Fruit fly (Drosophila melanogaster): ENCODE data around the gene CG32212.

CG32212 gene

DNA sequence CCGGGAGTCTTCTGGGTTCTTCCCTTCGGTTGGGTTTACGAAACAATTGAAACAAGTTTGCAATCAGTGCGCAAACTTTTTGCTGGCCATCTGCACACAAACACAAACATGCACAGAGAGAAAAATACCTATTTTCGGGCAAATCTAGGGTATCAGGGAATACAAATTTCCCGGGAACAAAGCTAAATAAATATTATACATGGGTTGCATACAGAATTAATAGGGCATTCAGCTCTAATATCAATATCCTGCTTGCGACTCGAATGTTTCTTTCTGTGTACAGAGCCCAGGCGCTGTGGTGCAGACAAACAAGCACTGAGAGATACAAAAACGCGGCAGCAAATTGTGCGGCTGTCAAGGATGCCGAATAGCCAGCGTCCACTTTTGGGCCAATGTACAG is 43.3 kb upstream of the CG32212 start (continued):
- TF ChIP-seq CG8119 (GFP tag; IDR thresholded peaks at IDR 0.05) (0 out of 3 replicates have a peak, but pooled peaks have one; percentile 13), Eip78C (GFP tag) (peak; percentile 51), CG7368 (GFP tag; optimal IDR thresholded peaks at IDR 0.05) (no peak), Sox102F (GFP tag; optimal IDR thresholded peaks at IDR 0.05) (peak; percentile 4), CG31627 (GFP tag; optimal IDR thresholded peaks at IDR 0.05) (peak; percentile 46), CG10631 (GFP tag; optimal IDR thresholded peaks at IDR 0.05) (no peak), OdsH (GFP tag; optimal IDR thresholded peaks at IDR 0.05) (peak; percentile 19), CG6792 (GFP tag; optimal IDR thresholded peaks at IDR 0.05) (no peak), CG9139 (GFP tag; optimal IDR thresholded peaks at IDR 0.05) (no peak), dac (GFP tag; optimal IDR thresholded peaks at IDR 0.05) (no peak), Eip93F (GFP tag; optimal IDR thresholded peaks at IDR 0.05) (no peak), Sox14 (GFP tag; optimal IDR thresholded peaks at IDR 0.05) (peak; percentile 28)

dm6 chr3L:19446394-19447349 is 40.7 kb upstream of the CG32212 start, which contains the start of the genes CG33062 and Chd3:
TSS of gene CG33062 (minus strand) at chr3L:19446444.
TSS of gene Chd3 (plus strand) at chr3L:19447173.
- peak; percentile 10 for TF ChIP-seq OdsH (GFP tag; optimal IDR thresholded peaks at IDR 0.05)
- no peak for TF ChIP-seq CG1621 (tag; optimal IDR thresholded peaks at IDR 0.05)
- no peak for TF ChIP-seq CG8319 (GFP tag; optimal IDR thresholded peaks at IDR 0.05)
- TF ChIP-seq pdm3 (GFP tag; optimal IDR thresholded peaks at IDR 0.05), result no peak
- TF ChIP-seq Eip78C (GFP tag), result peak; percentile 37
- TF ChIP-seq CG32006 (GFP tag; optimal IDR thresholded peaks at IDR 0.05), result peak; percentile 44
- no peak for TF ChIP-seq CG16779 (tag; optimal IDR thresholded peaks at IDR 0.05)
- peak; percentile 20 for TF ChIP-seq Hr39 (GFP tag; optimal IDR thresholded peaks at IDR 0.05)
- TF ChIP-seq spab (GFP tag; optimal IDR thresholded peaks at IDR 0.05), result no peak
- peak; percentile 45 for TF ChIP-seq fkh (GFP tag; optimal IDR thresholded peaks at IDR 0.05)
- peak; percentile 6 for TF ChIP-seq acj6 (GFP tag; optimal IDR thresholded peaks at IDR 0.05)
- no peak for TF ChIP-seq topi (GFP tag; optimal IDR thresholded peaks at IDR 0.05)
- TF ChIP-seq CG11762 (GFP tag; optimal IDR thresholded peaks at IDR 0.05; ENCODE audit: insufficient read depth), result no peak
- TF ChIP-seq CG6276 (GFP tag; optimal IDR thresholded peaks at IDR 0.05), result no peak
- no peak for TF ChIP-seq CG11902 (GFP tag; optimal IDR thresholded peaks at IDR 0.05)
- 0 out of 3 replicates have a peak, but pooled peaks have one; percentile 9 for TF ChIP-seq CG6163 (GFP tag; IDR thresholded peaks at IDR 0.05)
- TF ChIP-seq Hr4 (GFP tag; optimal IDR thresholded peaks at IDR 0.05), result no peak
- peak; percentile 42 for TF ChIP-seq svp (GFP tag)
- TF ChIP-seq Hr38 (GFP tag; optimal IDR thresholded peaks at IDR 0.05), result no peak
- TF ChIP-seq achi (GFP tag; optimal IDR thresholded peaks at IDR 0.05), result no peak
- TF ChIP-seq CG10631 (GFP tag; optimal IDR thresholded peaks at IDR 0.05), result peak; percentile 37
- no peak for TF ChIP-seq CG9139 (GFP tag; optimal IDR thresholded peaks at IDR 0.05)
- TF ChIP-seq Sox15 (GFP tag; optimal IDR thresholded peaks at IDR 0.05), result peak; percentile 8

- TF ChIP-seq dac (GFP tag; optimal IDR thresholded peaks at IDR 0.05) (no peak), OdsH (GFP tag; optimal IDR thresholded peaks at IDR 0.05) (no peak), Ets96B (tag; optimal IDR thresholded peaks at IDR 0.05) (no peak), achi (GFP tag; optimal IDR thresholded peaks at IDR 0.05) (no peak), CG31627 (GFP tag; optimal IDR thresholded peaks at IDR 0.05) (no peak), CG10669 (GFP tag; optimal IDR thresholded peaks at IDR 0.05) (no peak), Sox102F (GFP tag; optimal IDR thresholded peaks at IDR 0.05) (no peak), CG3919 (GFP tag; optimal IDR thresholded peaks at IDR 0.05) (no peak), CG6792 (GFP tag; optimal IDR thresholded peaks at IDR 0.05) (no peak), dsx (GFP tag; optimal IDR thresholded peaks at IDR 0.05; ENCODE audit: poor library complexity, severe bottlenecking) (no peak), Eip93F (GFP tag; optimal IDR thresholded peaks at IDR 0.05) (no peak), fkh (GFP tag; optimal IDR thresholded peaks at IDR 0.05) (no peak), Hr4 (GFP tag; optimal IDR thresholded peaks at IDR 0.05) (no peak), Blimp-1 (GFP tag; optimal IDR thresholded peaks at IDR 0.05) (no peak), Smox (GFP tag; optimal IDR thresholded peaks at IDR 0.05) (no peak), CG9139 (GFP tag; optimal IDR thresholded peaks at IDR 0.05) (no peak), net (GFP tag; optimal IDR thresholded peaks at IDR 0.05) (no peak), eg (GFP tag; IDR thresholded peaks at IDR 0.05) (no peak)
Measured at dm6 chr3L:19464659-19465058, 22.7 kb upstream of the CG32212 start, which contains the start of gene CG14095. TSS of gene CG14095 (minus strand) at chr3L:19464759.
